Worm (Caenorhabditis elegans) whole organism, L2 larva: ENCODE measurements around the gene W03F9.4.

Experiments
- C34F6.9 ChIP-seq: fragments of 150-350 bp; optimal IDR thresholded peaks from 2 replicates; lab custom pipeline; 2014; ENCODE audit warnings: missing biosample characterization, missing genetic modification characterization
- F13H6.1 ChIP-seq: sonication (generic microtip); optimal IDR thresholded peaks from 2 replicates; lab custom pipeline; 2016; ENCODE audit warnings: missing genetic modification characterization, missing compliant biosample characterization
- R02D3.7 ChIP-seq: fragments of 150-350 bp; optimal IDR thresholded peaks from 2 replicates; lab custom pipeline; 2014; ENCODE audit warnings: missing biosample characterization, missing genetic modification characterization
- Y55F3AM.14 ChIP-seq: fragments of 200-800 bp; sonication (Bioruptor generic); optimal IDR thresholded peaks from 2 replicates; lab custom pipeline; 2018; ENCODE audit warnings: mild to moderate bottlenecking, missing genetic modification characterization, missing compliant biosample characterization
- ZK546.5 ChIP-seq: sonication (generic microtip); optimal IDR thresholded peaks from 2 replicates; lab custom pipeline; 2017; ENCODE audit warnings: missing biosample characterization, missing genetic modification characterization
- alr-1 ChIP-seq: fragments of 150-350 bp; optimal IDR thresholded peaks from 2 replicates; lab custom pipeline; 2014; ENCODE audit warnings: missing biosample characterization, missing genetic modification characterization
- aly-2 ChIP-seq: fragments of 150-350 bp; optimal IDR thresholded peaks from 2 replicates; lab custom pipeline; 2014; ENCODE audit warnings: missing biosample characterization, missing genetic modification characterization
- ama-1 ChIP-seq: fragments of 150-350 bp; optimal IDR thresholded peaks from 2 replicates; lab custom pipeline; 2018; ENCODE audit warnings: inconsistent platforms
- blmp-1 ChIP-seq: sonication (generic microtip); optimal IDR thresholded peaks from 2 replicates; lab custom pipeline; 2017; ENCODE audit warnings: missing genetic modification characterization, mild to moderate bottlenecking, missing compliant biosample characterization, antibody characterized with exemption, moderate library complexity; ENCODE audit not compliant: insufficient read depth
- ceh-16 ChIP-seq: fragments of 150-350 bp; optimal IDR thresholded peaks from 2 replicates; lab custom pipeline; 2014; ENCODE audit warnings: missing biosample characterization, missing genetic modification characterization
- ceh-82 ChIP-seq: fragments of 150-350 bp; optimal IDR thresholded peaks from 2 replicates; lab custom pipeline; 2014; ENCODE audit warnings: missing biosample characterization, missing genetic modification characterization
- crh-2 ChIP-seq: sonication (generic microtip); optimal IDR thresholded peaks from 2 replicates; lab custom pipeline; 2017; ENCODE audit warnings: missing biosample characterization, missing genetic modification characterization
- dmd-4 ChIP-seq: sonication (generic microtip); optimal IDR thresholded peaks from 2 replicates; lab custom pipeline; 2017; ENCODE audit warnings: missing biosample characterization, missing genetic modification characterization
- egl-27 ChIP-seq: sonication (generic microtip); optimal IDR thresholded peaks from 3 replicates; lab custom pipeline; 2017; ENCODE audit warnings: missing biosample characterization, missing genetic modification reagents, missing genetic modification characterization
- elt-1 ChIP-seq: fragments of 150-350 bp; optimal IDR thresholded peaks from 2 replicates; lab custom pipeline; 2014; ENCODE audit warnings: missing biosample characterization, missing genetic modification characterization
- elt-3 ChIP-seq: sonication (generic microtip); optimal IDR thresholded peaks from 2 replicates; lab custom pipeline; 2017; ENCODE audit warnings: missing biosample characterization, missing genetic modification characterization
- fos-1 ChIP-seq: fragments of 150-350 bp; optimal IDR thresholded peaks from 2 replicates; lab custom pipeline; 2014; ENCODE audit warnings: missing biosample characterization, missing genetic modification characterization
- gmeb-1 ChIP-seq: fragments of 150-350 bp; optimal IDR thresholded peaks from 2 replicates; lab custom pipeline; 2014; ENCODE audit warnings: missing biosample characterization, missing genetic modification characterization
- lin-11 ChIP-seq: fragments of 150-350 bp; sonication (generic microtip); optimal IDR thresholded peaks from 2 replicates; lab custom pipeline; 2014; ENCODE audit warnings: missing biosample characterization, missing genetic modification characterization, inconsistent platforms, mixed read lengths
- lin-13 ChIP-seq: fragments of 150-350 bp; optimal IDR thresholded peaks from 2 replicates; lab custom pipeline; 2014; ENCODE audit warnings: missing biosample characterization, missing genetic modification reagents, missing genetic modification characterization
- lin-39 ChIP-seq: fragments of 150-350 bp; optimal IDR thresholded peaks from 2 replicates; lab custom pipeline; 2014; ENCODE audit warnings: missing biosample characterization, missing genetic modification reagents, missing genetic modification characterization
- lsy-2 ChIP-seq, 2 experiments: fragments of 150-350 bp in 1 of 2; sonication (generic microtip) in 1 of 2; optimal IDR thresholded peaks; 2 replicates each; lab custom pipeline; 2014 to 2017; ENCODE audit warnings: missing biosample characterization in 2 of 2, missing genetic modification characterization in 2 of 2
- mab-5 ChIP-seq: fragments of 150-350 bp; optimal IDR thresholded peaks from 2 replicates; lab custom pipeline; 2014; ENCODE audit warnings: missing biosample characterization, missing genetic modification characterization
- mbf-1 ChIP-seq: sonication (generic microtip); optimal IDR thresholded peaks from 2 replicates; lab custom pipeline; 2017; ENCODE audit warnings: missing biosample characterization, missing genetic modification characterization
- mdl-1 ChIP-seq, 2 experiments: fragments of 150-350 bp in 1 of 2; sonication (generic microtip) in 1 of 2; optimal IDR thresholded peaks; 2 replicates each; lab custom pipeline; 2017; ENCODE audit warnings: missing biosample characterization in 2 of 2, missing genetic modification characterization in 2 of 2
- nhr-10 ChIP-seq: sonication (generic microtip); optimal IDR thresholded peaks from 2 replicates; lab custom pipeline; 2017; ENCODE audit warnings: missing biosample characterization, missing genetic modification characterization
- nhr-11 ChIP-seq: fragments of 150-350 bp; optimal IDR thresholded peaks from 2 replicates; lab custom pipeline; 2014; ENCODE audit warnings: missing biosample characterization, missing genetic modification characterization
- nhr-12 ChIP-seq: fragments of 150-350 bp; optimal IDR thresholded peaks from 2 replicates; lab custom pipeline; 2014; ENCODE audit warnings: missing biosample characterization, missing genetic modification characterization
- nhr-129 ChIP-seq: fragments of 150-350 bp; optimal IDR thresholded peaks from 2 replicates; lab custom pipeline; 2014; ENCODE audit warnings: missing biosample characterization, missing genetic modification characterization
- nhr-21 ChIP-seq: fragments of 150-350 bp; optimal IDR thresholded peaks from 2 replicates; lab custom pipeline; 2014; ENCODE audit warnings: missing biosample characterization, missing genetic modification characterization
- nhr-23 ChIP-seq: fragments of 150-350 bp; optimal IDR thresholded peaks from 2 replicates; lab custom pipeline; 2014; ENCODE audit warnings: missing biosample characterization, missing genetic modification reagents, missing genetic modification characterization
- nhr-237 ChIP-seq: fragments of 150-350 bp; optimal IDR thresholded peaks from 2 replicates; lab custom pipeline; 2014; ENCODE audit warnings: missing biosample characterization, missing genetic modification characterization
- nhr-25 ChIP-seq: fragments of 150-350 bp; sonication (generic microtip); optimal IDR thresholded peaks from 3 replicates; lab custom pipeline; 2014; ENCODE audit warnings: missing biosample characterization, missing genetic modification characterization
- nhr-6 ChIP-seq: fragments of 150-350 bp; optimal IDR thresholded peaks from 2 replicates; lab custom pipeline; 2014; ENCODE audit warnings: missing biosample characterization, missing genetic modification characterization
- nhr-77 ChIP-seq: fragments of 150-350 bp; optimal IDR thresholded peaks from 2 replicates; lab custom pipeline; 2014; ENCODE audit warnings: missing biosample characterization, missing genetic modification characterization
- peb-1 ChIP-seq: fragments of 150-350 bp; optimal IDR thresholded peaks from 2 replicates; lab custom pipeline; 2014; ENCODE audit warnings: missing biosample characterization, missing genetic modification characterization
- sem-4 ChIP-seq: fragments of 150-350 bp; optimal IDR thresholded peaks from 2 replicates; lab custom pipeline; 2014; ENCODE audit warnings: missing biosample characterization, missing genetic modification reagents, missing genetic modification characterization
- skn-1 ChIP-seq: sonication (generic microtip); optimal IDR thresholded peaks from 2 replicates; lab custom pipeline; 2017; ENCODE audit warnings: missing biosample characterization, missing genetic modification characterization
- sma-3 ChIP-seq: sonication (generic microtip); optimal IDR thresholded peaks from 2 replicates; lab custom pipeline; 2016; ENCODE audit warnings: missing genetic modification reagents, missing genetic modification characterization, missing compliant biosample characterization
- sma-9 ChIP-seq, 2 experiments: fragments of 150-350 bp in 1 of 2; sonication (generic microtip) in 1 of 2; optimal IDR thresholded peaks; 2 replicates each; lab custom pipeline; 2014 to 2016; ENCODE audit warnings: missing genetic modification characterization in 2 of 2, mild to moderate bottlenecking in 1 of 2, missing biosample characterization in 1 of 2, missing compliant biosample characterization in 1 of 2, missing genetic modification reagents in 1 of 2, moderate library complexity in 1 of 2
- snpc-4 ChIP-seq: fragments of 150-350 bp; optimal IDR thresholded peaks from 2 replicates; lab custom pipeline; 2014; ENCODE audit warnings: missing biosample characterization, missing genetic modification characterization
- unc-39 ChIP-seq: fragments of 150-350 bp; optimal IDR thresholded peaks from 2 replicates; lab custom pipeline; 2014; ENCODE audit warnings: missing biosample characterization, missing genetic modification characterization
- unc-55 ChIP-seq: fragments of 150-350 bp; sonication (generic microtip); optimal IDR thresholded peaks from 3 replicates; lab custom pipeline; 2014; ENCODE audit warnings: missing biosample characterization, missing genetic modification reagents, missing genetic modification characterization
- unc-62 ChIP-seq: fragments of 150-350 bp; optimal IDR thresholded peaks from 2 replicates; lab custom pipeline; 2014; ENCODE audit warnings: missing biosample characterization, missing genetic modification reagents, missing genetic modification characterization
- zag-1 ChIP-seq: fragments of 150-350 bp; optimal IDR thresholded peaks from 2 replicates; lab custom pipeline; 2014; ENCODE audit warnings: missing biosample characterization, missing genetic modification characterization
- ztf-1 ChIP-seq: fragments of 200-800 bp; sonication (Bioruptor generic); conservative IDR thresholded peaks from 2 replicates; pipeline ENCODE4 v1.3.6; 2022; ENCODE audit warnings: missing genetic modification characterization, missing compliant biosample characterization
- ztf-11 ChIP-seq: sonication (generic microtip); optimal IDR thresholded peaks from 2 replicates; lab custom pipeline; 2017; ENCODE audit warnings: missing biosample characterization, missing genetic modification characterization
- ztf-4 ChIP-seq: fragments of 150-350 bp; optimal IDR thresholded peaks from 2 replicates; lab custom pipeline; 2014; ENCODE audit warnings: missing biosample characterization, missing genetic modification characterization

Gene W03F9.4

ce11 chrV:117312-117711, 33.9 kb downstream of the W03F9.4 start:
- TF ChIP-seq Y55F3AM.14 (GFP tag; lab: Kevin White, UChicago) (peak; percentile 17), lin-39 (tag; lab: Kevin White, UChicago) (no peak)

DNA sequence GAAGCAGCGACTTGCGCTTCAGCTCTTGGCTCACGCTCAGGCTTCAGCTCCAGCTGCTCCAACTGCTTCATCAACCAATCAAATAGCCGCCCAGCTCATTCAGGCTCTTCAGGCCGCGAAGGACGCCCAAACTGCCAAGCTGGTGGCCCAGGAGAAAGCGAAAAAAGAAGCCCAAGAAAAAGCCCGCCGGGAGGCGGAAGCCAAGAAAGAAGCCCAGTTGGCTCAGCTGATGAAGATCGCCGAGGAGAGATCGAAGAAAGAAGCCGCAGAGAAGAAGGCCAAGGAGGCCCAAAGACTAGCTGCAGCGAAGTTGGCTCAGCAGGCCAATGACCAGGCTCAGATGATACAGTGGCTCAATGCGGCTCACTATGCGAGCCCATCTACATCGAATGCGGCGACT, 34.9 kb downstream of the W03F9.4 start:
- no peak for TF ChIP-seq unc-39 (tag; lab: Kevin White, UChicago)
- no peak for TF ChIP-seq ztf-4 (tag; lab: Kevin White, UChicago)
- TF ChIP-seq lin-11 (tag; lab: Kevin White, UChicago) = no peak
- TF ChIP-seq skn-1 (tag; lab: Kevin White, UChicago) = no peak
- TF ChIP-seq ztf-1 (GFP tag; lab: Robert Waterston, UW) = no peak
- no peak for TF ChIP-seq mbf-1 (tag; lab: Kevin White, UChicago)
- TF ChIP-seq alr-1 (tag; lab: Kevin White, UChicago) = no peak
- no peak for TF ChIP-seq elt-1 (tag; lab: Kevin White, UChicago)
- no peak for TF ChIP-seq sem-4 (tag; lab: Kevin White, UChicago)
- TF ChIP-seq C34F6.9 (tag; lab: Kevin White, UChicago) = no peak
- TF ChIP-seq crh-2 (tag; lab: Kevin White, UChicago) = no peak

- no peak for TF ChIP-seq mab-5 (tag; lab: Kevin White, UChicago)
- no peak for TF ChIP-seq F13H6.1 (tag; lab: Kevin White, UChicago)
- peak; percentile 61 for TF ChIP-seq nhr-21
- no peak for TF ChIP-seq mbf-1 (tag; lab: Kevin White, UChicago)
- TF ChIP-seq nhr-23 (tag; lab: Kevin White, UChicago) = no peak
- peak; percentile 90 for TF ChIP-seq lin-11 (tag; lab: Kevin White, UChicago)
- TF ChIP-seq ceh-16 (tag; lab: Kevin White, UChicago) = no peak
- TF ChIP-seq peb-1 (tag; lab: Kevin White, UChicago) = no peak
- TF ChIP-seq skn-1 (tag; lab: Kevin White, UChicago) = no peak
- TF ChIP-seq aly-2 = no peak
- no peak for TF ChIP-seq Y55F3AM.14 (GFP tag; lab: Kevin White, UChicago)
- TF ChIP-seq unc-62 (GFP tag; lab: Kevin White, UChicago) = no peak
- TF ChIP-seq ama-1 = peak; percentile 0
- TF ChIP-seq ztf-1 (GFP tag; lab: Robert Waterston, UW) = no peak
- peak; percentile 42 for TF ChIP-seq sem-4 (tag; lab: Kevin White, UChicago)
- no peak for TF ChIP-seq nhr-10
- TF ChIP-seq elt-3 (tag; lab: Kevin White, UChicago) = no peak
- no peak for TF ChIP-seq elt-1 (tag; lab: Kevin White, UChicago)
- TF ChIP-seq fos-1 = peak; percentile 51
- peak in 1 of 2 experiments; percentile 84 for TF ChIP-seq lsy-2 (tag; optimal IDR thresholded peaks at IDR 0.05; lab: Kevin White, UChicago)
- no peak for TF ChIP-seq nhr-6 (tag; lab: Kevin White, UChicago)
- no peak for TF ChIP-seq nhr-237 (tag; lab: Kevin White, UChicago)
- TF ChIP-seq lin-13 (GFP tag; lab: Kevin White, UChicago) = peak; percentile 83
- TF ChIP-seq gmeb-1 (tag; lab: Kevin White, UChicago) = peak; percentile 79
- TF ChIP-seq egl-27 (tag; lab: Kevin White, UChicago) = no peak
- no peak for TF ChIP-seq mdl-1 (tag; optimal IDR thresholded peaks at IDR 0.05; lab: Kevin White, UChicago)
- TF ChIP-seq nhr-77 (tag; lab: Kevin White, UChicago) = no peak
- TF ChIP-seq unc-39 (tag; lab: Kevin White, UChicago) = no peak
- no peak for TF ChIP-seq blmp-1 (tag; lab: Kevin White, UChicago)
- TF ChIP-seq unc-55 (GFP tag; lab: Kevin White, UChicago) = peak; percentile 92
- no peak for TF ChIP-seq ztf-11 (tag; lab: Kevin White, UChicago)
- TF ChIP-seq ceh-82 = no peak
- TF ChIP-seq nhr-25 (tag; lab: Kevin White, UChicago) = peak; percentile 67
- peak; percentile 74 for TF ChIP-seq crh-2 (tag; lab: Kevin White, UChicago)
- no peak for TF ChIP-seq zag-1
- no peak for TF ChIP-seq alr-1 (tag; lab: Kevin White, UChicago)
- TF ChIP-seq nhr-129 (tag; lab: Kevin White, UChicago) = peak; percentile 70
- no peak for TF ChIP-seq ZK546.5 (tag; lab: Kevin White, UChicago)
- no peak for TF ChIP-seq sma-9 (GFP tag; optimal IDR thresholded peaks at IDR 0.05; lab: Kevin White, UChicago)
- TF ChIP-seq sma-9 (tag; optimal IDR thresholded peaks at IDR 0.05; lab: Kevin White, UChicago) = no peak
- no peak for TF ChIP-seq nhr-12
- TF ChIP-seq ztf-4 (tag; lab: Kevin White, UChicago) = peak; percentile 33
- no peak for TF ChIP-seq lin-39 (tag; lab: Kevin White, UChicago)
- no peak for TF ChIP-seq dmd-4
- peak; percentile 78 for TF ChIP-seq sma-3
- peak; percentile 66 for TF ChIP-seq R02D3.7 (tag; lab: Kevin White, UChicago)
- TF ChIP-seq C34F6.9 (tag; lab: Kevin White, UChicago) = peak; percentile 67
- no peak for TF ChIP-seq nhr-11 (tag; lab: Kevin White, UChicago)
- peak; percentile 57 for TF ChIP-seq snpc-4 (tag; lab: Kevin White, UChicago)
- TF ChIP-seq, all 48 proteins: peak for 17
Observed at ce11 chrV:104474-104873, 46.7 kb downstream of the W03F9.4 start, which contains the start of gene picd-1. TSS of gene picd-1 (plus strand) at chrV:104825.
